Worm (Caenorhabditis elegans) whole organism, early embryonic: Measurements from ENCODE around the gene frl-1.

Experiments
- B0310.2 ChIP-seq: sonication (generic microtip); optimal IDR thresholded peaks from 2 replicates; lab custom pipeline; 2016; ENCODE audit warnings: mild to moderate bottlenecking, missing genetic modification characterization, missing compliant biosample characterization
- F13C5.2 ChIP-seq: sonication (generic microtip); optimal IDR thresholded peaks from 2 replicates; lab custom pipeline; 2017; ENCODE audit warnings: mild to moderate bottlenecking, missing genetic modification characterization, inconsistent platforms, missing compliant biosample characterization
- aly-1 ChIP-seq: sonication (generic microtip); optimal IDR thresholded peaks from 2 replicates; lab custom pipeline; 2016; ENCODE audit warnings: missing genetic modification characterization, missing compliant biosample characterization
- ama-1 ChIP-seq: fragments of 150-350 bp; optimal IDR thresholded peaks from 2 replicates; lab custom pipeline; 2014
- ets-7 ChIP-seq: sonication (generic microtip); optimal IDR thresholded peaks from 2 replicates; lab custom pipeline; 2016; ENCODE audit warnings: missing genotype, missing genetic modification characterization, missing compliant biosample characterization
- flt-1 ChIP-seq: fragments of 200-800 bp; sonication (Bioruptor generic); IDR thresholded peaks from 2 replicates; pipeline ENCODE4 v1.3.6; 2022; ENCODE audit warnings: missing genetic modification characterization, missing compliant biosample characterization
- hmbx-1 ChIP-seq: sonication (generic microtip); optimal IDR thresholded peaks from 2 replicates; lab custom pipeline; 2016; ENCODE audit warnings: mild to moderate bottlenecking, missing genetic modification characterization, missing compliant biosample characterization
- pes-1 ChIP-seq: fragments of 200-800 bp; sonication (Bioruptor generic); IDR thresholded peaks from 2 replicates; pipeline ENCODE4 v1.3.6; 2022; ENCODE audit warnings: missing genetic modification reagents, missing genetic modification characterization, missing compliant biosample characterization
- scrt-1 ChIP-seq: fragments of 200-800 bp; sonication (Bioruptor generic); IDR thresholded peaks from 2 replicates; pipeline ENCODE4 v1.3.6; 2022; ENCODE audit warnings: missing genetic modification characterization, missing compliant biosample characterization
- sea-1 ChIP-seq: fragments of 200-800 bp; sonication (Bioruptor generic); conservative IDR thresholded peaks from 2 replicates; pipeline ENCODE4 v1.3.6; 2022; ENCODE audit warnings: missing genetic modification characterization, missing compliant biosample characterization
- tbx-37 ChIP-seq: fragments of 200-800 bp; sonication (Bioruptor generic); conservative IDR thresholded peaks from 2 replicates; pipeline ENCODE4 v1.3.6; 2022; ENCODE audit warnings: missing genetic modification reagents, missing genetic modification characterization, missing compliant biosample characterization
- tra-4 ChIP-seq: sonication (generic microtip); optimal IDR thresholded peaks from 2 replicates; lab custom pipeline; 2017; ENCODE audit warnings: missing genetic modification characterization, missing compliant biosample characterization

DNA sequence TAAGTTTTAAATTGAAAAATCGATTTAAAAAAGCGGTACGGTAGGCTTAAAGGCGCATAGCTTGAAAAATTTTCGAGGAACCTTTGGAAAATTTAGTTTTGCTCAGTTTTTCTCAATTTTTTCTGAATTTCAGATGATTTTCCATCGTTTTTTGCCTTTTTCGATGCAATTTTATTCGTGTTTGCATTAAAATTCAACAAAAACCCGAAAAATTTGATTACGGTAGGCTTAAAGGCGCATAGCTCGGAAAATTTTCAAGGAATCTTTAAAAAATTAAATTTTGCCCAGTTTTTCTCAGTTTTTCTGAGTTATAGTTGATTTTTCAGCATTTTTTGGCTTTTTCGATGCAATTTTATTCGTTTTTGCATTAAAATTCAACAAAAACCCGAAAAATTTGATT, 22.6 kb upstream of the frl-1 start:
- TF ChIP-seq ama-1, result no peak
- no peak for TF ChIP-seq hmbx-1 (tag; lab: Kevin White, UChicago)
- TF ChIP-seq B0310.2, result no peak
- TF ChIP-seq sea-1 (GFP tag; lab: Robert Waterston, UW), result no peak
- no peak for TF ChIP-seq F13C5.2 (tag; lab: Kevin White, UChicago)
- TF ChIP-seq flt-1, result no peak
- TF ChIP-seq aly-1 (tag; lab: Kevin White, UChicago), result no peak
- no peak for TF ChIP-seq tbx-37 (GFP tag; lab: Robert Waterston, UW)
- TF ChIP-seq ets-7 (tag; lab: Kevin White, UChicago), result no peak
- no peak for TF ChIP-seq pes-1
- TF ChIP-seq tra-4, result no peak
- no peak for TF ChIP-seq scrt-1
